Worm (Caenorhabditis elegans): ENCODE results near the gene nas-1.
A peak's percentile ranks its signal among the peaks of the same experiment; 100 is the strongest.

nas-1 gene

ce11 chrIII:13405504-13405903 lies at the start of gene nas-1:
Gene nas-1 (plus strand): TSS chrIII:13405804.
- TF ChIP-seq dao-5 (tag; optimal IDR thresholded peaks at IDR 0.05) (no peak), W03F9.2 (tag; optimal IDR thresholded peaks at IDR 0.05) (no peak), him-1 (tag; optimal IDR thresholded peaks at IDR 0.05) (no peak)

- no peak for TF ChIP-seq W03F9.2 (tag; optimal IDR thresholded peaks at IDR 0.05)
- no peak for TF ChIP-seq him-1 (tag; optimal IDR thresholded peaks at IDR 0.05)
- no peak for TF ChIP-seq dao-5 (tag; optimal IDR thresholded peaks at IDR 0.05)
These were observed 46.3 kb upstream of the nas-1 start, which contains the start of gene F53A2.9 for ce11 chrIII:13359256-13359655. Gene F53A2.9 (minus strand): TSS chrIII:13359356.

ce11 chrIII:13359847-13360246 lies 45.8 kb upstream of the nas-1 start:
- TF ChIP-seq W03F9.2 (tag; optimal IDR thresholded peaks at IDR 0.05) = peak; percentile 28
- no peak for TF ChIP-seq dao-5 (tag; optimal IDR thresholded peaks at IDR 0.05)

- TF ChIP-seq him-1 (tag; optimal IDR thresholded peaks at IDR 0.05) (no peak), W03F9.2 (tag; optimal IDR thresholded peaks at IDR 0.05) (no peak), dao-5 (tag; optimal IDR thresholded peaks at IDR 0.05) (no peak)
These were observed 34.6 kb upstream of the nas-1 start, which contains the start of gene T03F6.9 for ce11 chrIII:13370980-13371379. Gene T03F6.9 (minus strand): TSS chrIII:13371080.

- TF ChIP-seq him-1 (tag; optimal IDR thresholded peaks at IDR 0.05) = no peak
- no peak for TF ChIP-seq W03F9.2 (tag; optimal IDR thresholded peaks at IDR 0.05)
- TF ChIP-seq dao-5 (tag; optimal IDR thresholded peaks at IDR 0.05) = no peak
These were observed 29.3 kb upstream of the nas-1 start, which contains the start of gene lis-1 for ce11 chrIII:13376304-13376760. Gene lis-1 (minus strand): TSS chrIII:13376710.

ce11 chrIII:13377249-13377648 lies 28.4 kb upstream of the nas-1 start:
- TF ChIP-seq him-1 (tag; optimal IDR thresholded peaks at IDR 0.05) = no peak
- peak; percentile 20 for TF ChIP-seq W03F9.2 (tag; optimal IDR thresholded peaks at IDR 0.05)

- TF ChIP-seq dao-5 (tag; optimal IDR thresholded peaks at IDR 0.05) = no peak
- no peak for TF ChIP-seq him-1 (tag; optimal IDR thresholded peaks at IDR 0.05)
- TF ChIP-seq W03F9.2 (tag; optimal IDR thresholded peaks at IDR 0.05) = no peak
These were observed 27.4 kb upstream of the nas-1 start, which contains the start of gene T03F6.10 for ce11 chrIII:13378242-13378641. Gene T03F6.10 (minus strand): TSS chrIII:13378342.

ce11 chrIII:13380196-13380595 lies 25.4 kb upstream of the nas-1 start, which contains the start of gene T03F6.6:
Gene T03F6.6 (minus strand): TSS chrIII:13380296.
- TF ChIP-seq him-1 (tag; optimal IDR thresholded peaks at IDR 0.05) = no peak

- TF ChIP-seq him-1 (tag; optimal IDR thresholded peaks at IDR 0.05) = no peak
- no peak for TF ChIP-seq W03F9.2 (tag; optimal IDR thresholded peaks at IDR 0.05)
- TF ChIP-seq dao-5 (tag; optimal IDR thresholded peaks at IDR 0.05) = no peak
These were observed 24.7 kb upstream of the nas-1 start for ce11 chrIII:13380881-13381280.

- TF ChIP-seq W03F9.2 (tag; optimal IDR thresholded peaks at IDR 0.05) = no peak
- no peak for TF ChIP-seq dao-5 (tag; optimal IDR thresholded peaks at IDR 0.05)
- TF ChIP-seq him-1 (tag; optimal IDR thresholded peaks at IDR 0.05) = no peak
These were observed 23.9 kb upstream of the nas-1 start for ce11 chrIII:13381684-13382083.

ce11 chrIII:13383159-13383558 lies 22.4 kb upstream of the nas-1 start:
- no peak for TF ChIP-seq him-1 (tag; optimal IDR thresholded peaks at IDR 0.05)
- TF ChIP-seq W03F9.2 (tag; optimal IDR thresholded peaks at IDR 0.05) = no peak
- TF ChIP-seq dao-5 (tag; optimal IDR thresholded peaks at IDR 0.05) = no peak

- TF ChIP-seq him-1 (tag; optimal IDR thresholded peaks at IDR 0.05) (no peak), dao-5 (tag; optimal IDR thresholded peaks at IDR 0.05) (no peak), W03F9.2 (tag; optimal IDR thresholded peaks at IDR 0.05) (no peak)
These were observed 19.8 kb upstream of the nas-1 start, which contains the start of gene T03F6.4 for ce11 chrIII:13385850-13386249. Gene T03F6.4 (plus strand): TSS chrIII:13386150.

ce11 chrIII:13388621-13389020 lies 17.0 kb upstream of the nas-1 start:
- TF ChIP-seq him-1 (tag; optimal IDR thresholded peaks at IDR 0.05) = no peak

- no peak for TF ChIP-seq dao-5 (tag; optimal IDR thresholded peaks at IDR 0.05)
- no peak for TF ChIP-seq him-1 (tag; optimal IDR thresholded peaks at IDR 0.05)
- TF ChIP-seq W03F9.2 (tag; optimal IDR thresholded peaks at IDR 0.05) = no peak
These were observed 16.5 kb upstream of the nas-1 start, which contains the start of gene T03F6.3 for ce11 chrIII:13389078-13389477. Gene T03F6.3 (plus strand): TSS chrIII:13389395.

ce11 chrIII:13390789-13391188 lies 14.8 kb upstream of the nas-1 start:
- no peak for TF ChIP-seq W03F9.2 (tag; optimal IDR thresholded peaks at IDR 0.05)
- TF ChIP-seq him-1 (tag; optimal IDR thresholded peaks at IDR 0.05) = no peak
- TF ChIP-seq dao-5 (tag; optimal IDR thresholded peaks at IDR 0.05) = no peak

Measured in whole organism, L4/young adult.